Fruit fly (Drosophila melanogaster): ENCODE results near the gene Bcs1.
A peak's percentile ranks its signal among the peaks of the same experiment; 100 is the strongest.

The Bcs1 gene

dm6 chr2L:10222550-10223231, at the start of gene Bcs1:
Gene Bcs1, plus strand, starts transcription at chr2L:10222657.
- no peak for TF ChIP-seq lz (GFP tag; optimal IDR thresholded peaks at IDR 0.05)
- no peak for TF ChIP-seq fd59A (GFP tag; optimal IDR thresholded peaks at IDR 0.05)
- TF ChIP-seq fkh (GFP tag; optimal IDR thresholded peaks at IDR 0.05) = peak; percentile 41
- no peak for TF ChIP-seq Gug (GFP tag; IDR thresholded peaks at IDR 0.05)
- no peak for TF ChIP-seq achi (GFP tag; optimal IDR thresholded peaks at IDR 0.05)

- TF ChIP-seq net (GFP tag; optimal IDR thresholded peaks at IDR 0.05) = no peak
- no peak for TF ChIP-seq CG4318 (GFP tag; optimal IDR thresholded peaks at IDR 0.05)
- no peak for TF ChIP-seq Hr4 (GFP tag; optimal IDR thresholded peaks at IDR 0.05)
- no peak for TF ChIP-seq Met (GFP tag; optimal IDR thresholded peaks at IDR 0.05)
- no peak for TF ChIP-seq cyc (GFP tag; optimal IDR thresholded peaks at IDR 0.05)
- no peak for TF ChIP-seq CG10669 (GFP tag; optimal IDR thresholded peaks at IDR 0.05)
- no peak for TF ChIP-seq CG1621 (tag; optimal IDR thresholded peaks at IDR 0.05)
- TF ChIP-seq CG8319 (GFP tag; optimal IDR thresholded peaks at IDR 0.05) = no peak
- no peak for TF ChIP-seq Blimp-1 (GFP tag; optimal IDR thresholded peaks at IDR 0.05)
- no peak for TF ChIP-seq lz (GFP tag; optimal IDR thresholded peaks at IDR 0.05)
- TF ChIP-seq Eip93F (GFP tag; optimal IDR thresholded peaks at IDR 0.05) = no peak
- TF ChIP-seq CG7368 (GFP tag; optimal IDR thresholded peaks at IDR 0.05) = no peak
- TF ChIP-seq Smox (GFP tag; optimal IDR thresholded peaks at IDR 0.05) = no peak
- TF ChIP-seq ss (GFP tag; optimal IDR thresholded peaks at IDR 0.05) = no peak
Measured at dm6 chr2L:10180182-10180779, 42.2 kb upstream of the Bcs1 start, which contains the start of gene CG44153. Gene CG44153, minus strand, starts transcription at chr2L:10180256.

- TF ChIP-seq OdsH (GFP tag; optimal IDR thresholded peaks at IDR 0.05) (no peak), CG10669 (GFP tag; optimal IDR thresholded peaks at IDR 0.05) (no peak), ss (GFP tag; optimal IDR thresholded peaks at IDR 0.05) (no peak), Gug (GFP tag; IDR thresholded peaks at IDR 0.05) (no peak), CG3032 (tag; optimal IDR thresholded peaks at IDR 0.05) (no peak), Sox102F (GFP tag; optimal IDR thresholded peaks at IDR 0.05) (no peak), CG3919 (GFP tag; optimal IDR thresholded peaks at IDR 0.05) (no peak), CG11902 (GFP tag; optimal IDR thresholded peaks at IDR 0.05) (no peak), CG6854 (GFP tag; optimal IDR thresholded peaks at IDR 0.05) (no peak), CG6276 (GFP tag; optimal IDR thresholded peaks at IDR 0.05) (no peak), Hr38 (GFP tag; optimal IDR thresholded peaks at IDR 0.05) (no peak), esn (GFP tag; optimal IDR thresholded peaks at IDR 0.05) (no peak), salr (GFP tag; optimal IDR thresholded peaks at IDR 0.05) (no peak), CG8319 (GFP tag; optimal IDR thresholded peaks at IDR 0.05) (no peak), Hr39 (GFP tag; optimal IDR thresholded peaks at IDR 0.05) (no peak), net (GFP tag; optimal IDR thresholded peaks at IDR 0.05) (no peak), Eip93F (GFP tag; optimal IDR thresholded peaks at IDR 0.05) (no peak), dsx (GFP tag; optimal IDR thresholded peaks at IDR 0.05; ENCODE audit: poor library complexity, severe bottlenecking) (no peak), CG15336 (GFP tag; IDR thresholded peaks at IDR 0.05) (no peak)
Measured at dm6 chr2L:10191396-10191795, 31.1 kb upstream of the Bcs1 start, which contains the start of gene Fum4. Gene Fum4, minus strand, starts transcription at chr2L:10191496.

dm6 chr2L:10198911-10199310, 23.5 kb upstream of the Bcs1 start, which contains the start of gene Sur:
Gene Sur, minus strand, starts transcription at chr2L:10199117.
- TF ChIP-seq svp (GFP tag) (peak; percentile 84), Eip78C (GFP tag) (peak; percentile 58), CG6163 (GFP tag; IDR thresholded peaks at IDR 0.05) (peak; percentile 18; the same call in 1 of the 3 replicates), CG32006 (GFP tag; optimal IDR thresholded peaks at IDR 0.05) (no peak), dsx (GFP tag; optimal IDR thresholded peaks at IDR 0.05; ENCODE audit: poor library complexity, severe bottlenecking) (no peak), pdm3 (GFP tag; optimal IDR thresholded peaks at IDR 0.05) (no peak), fkh (GFP tag; optimal IDR thresholded peaks at IDR 0.05) (peak; percentile 15)
